Worm (Caenorhabditis elegans): ENCODE data around the gene F13B12.3.

Gene F13B12.3

DNA sequence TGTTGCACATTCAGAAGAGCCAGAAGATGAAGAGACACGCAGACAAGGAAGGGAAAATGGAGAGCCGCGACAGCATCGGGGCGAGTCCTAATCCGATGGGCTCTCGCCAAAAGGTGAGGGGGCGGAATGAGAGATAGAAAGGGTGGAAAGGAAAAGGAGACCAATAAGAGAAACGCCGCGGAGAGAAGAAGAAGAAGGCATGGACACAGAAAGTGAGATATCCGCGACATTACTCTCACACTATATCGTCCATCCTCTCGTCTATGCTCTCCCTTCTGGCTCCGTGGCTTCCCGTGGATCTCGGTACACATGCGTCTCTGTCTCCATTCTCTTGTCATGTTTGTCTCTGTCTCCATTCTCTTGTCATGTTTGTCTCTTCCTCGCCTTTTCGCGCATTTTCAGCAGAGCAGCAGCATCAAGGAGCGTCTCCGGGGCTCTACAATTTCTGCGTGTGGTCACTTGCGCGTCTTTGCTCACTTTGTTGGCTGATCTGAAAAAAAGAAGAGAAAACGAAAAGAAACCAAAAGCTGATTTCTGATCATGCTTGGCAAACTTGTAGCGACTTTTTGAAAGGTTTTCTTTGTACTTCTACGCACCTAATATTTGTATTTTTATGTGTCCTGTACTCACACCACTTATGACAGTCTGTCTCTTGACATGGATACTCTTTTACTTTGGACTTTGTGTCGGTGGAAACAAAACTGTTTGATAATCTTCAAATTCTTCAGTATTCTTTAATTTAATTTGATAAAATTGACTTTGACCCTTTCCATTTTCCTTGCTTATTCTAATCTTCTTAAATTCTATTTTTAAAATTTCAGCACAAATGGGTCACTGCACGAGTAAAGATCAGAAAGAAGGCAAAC, 35.5 kb upstream of the F13B12.3 start, which contains the start of gene gpa-7 (continued):
- TF ChIP-seq ceh-82 (tag; optimal IDR thresholded peaks at IDR 0.05), result no peak
- TF ChIP-seq elt-1 (tag; optimal IDR thresholded peaks at IDR 0.05), result no peak
- TF ChIP-seq pqm-1 (tag; optimal IDR thresholded peaks at IDR 0.05), result no peak
- no peak for TF ChIP-seq aly-2 (tag; optimal IDR thresholded peaks at IDR 0.05)
- peak; percentile 71 for TF ChIP-seq fkh-10 (GFP tag; optimal IDR thresholded peaks at IDR 0.05)
- no peak for TF ChIP-seq elt-3 (tag; optimal IDR thresholded peaks at IDR 0.05)
- TF ChIP-seq nhr-76 (tag; optimal IDR thresholded peaks at IDR 0.05), result no peak
- no peak for TF ChIP-seq ama-1 (optimal IDR thresholded peaks at IDR 0.05)
- no peak for TF ChIP-seq nhr-11 (tag; optimal IDR thresholded peaks at IDR 0.05)
- TF ChIP-seq mml-1 (tag; optimal IDR thresholded peaks at IDR 0.05), result no peak
- no peak for TF ChIP-seq egl-27 (tag; optimal IDR thresholded peaks at IDR 0.05)
- no peak for TF ChIP-seq fos-1 (tag; optimal IDR thresholded peaks at IDR 0.05)
- TF ChIP-seq nfya-1 (tag; optimal IDR thresholded peaks at IDR 0.05; ENCODE audit: insufficient read depth), result peak; percentile 87
- TF ChIP-seq ztf-11 (tag; optimal IDR thresholded peaks at IDR 0.05), result no peak
- no peak for TF ChIP-seq ceh-28 (tag; optimal IDR thresholded peaks at IDR 0.05)
- peak; percentile 47 for TF ChIP-seq unc-62 (GFP tag; optimal IDR thresholded peaks at IDR 0.05)
- TF ChIP-seq lin-15B (tag; optimal IDR thresholded peaks at IDR 0.05), result peak; percentile 27
- TF ChIP-seq ztf-4 (tag; optimal IDR thresholded peaks at IDR 0.05), result no peak
- TF ChIP-seq tbx-2 (tag; optimal IDR thresholded peaks at IDR 0.05), result peak; percentile 69
- no peak for TF ChIP-seq R02D3.7 (tag; optimal IDR thresholded peaks at IDR 0.05)

DNA sequence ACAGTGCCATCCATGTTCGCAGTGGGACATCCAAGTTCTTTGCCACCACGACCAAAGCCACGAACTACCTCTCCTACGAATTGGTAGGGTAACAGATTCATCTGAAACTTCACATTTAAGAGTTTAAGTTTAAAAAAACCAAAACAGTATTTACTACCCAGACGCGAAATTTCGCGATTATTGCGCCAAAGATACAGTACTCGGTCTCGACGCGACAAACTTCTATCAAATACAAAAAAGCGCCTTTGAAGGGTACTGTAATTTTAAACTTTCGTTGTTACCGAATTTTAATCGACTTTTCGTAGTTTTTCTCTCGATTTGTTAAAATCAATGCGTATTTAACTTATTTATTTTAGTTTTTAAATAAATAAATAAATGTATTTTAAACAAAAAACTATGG, 29.5 kb upstream of the F13B12.3 start, which contains the start of gene rfk-1:
TSS of gene rfk-1 (minus strand) at position 101 of the 400 bp plus-strand sequence.
- TF ChIP-seq unc-62 (GFP tag; optimal IDR thresholded peaks at IDR 0.05), result no peak
- TF ChIP-seq pqm-1 (tag; optimal IDR thresholded peaks at IDR 0.05), result no peak
- TF ChIP-seq lsy-12 (tag; optimal IDR thresholded peaks at IDR 0.05), result no peak
- no peak for TF ChIP-seq fos-1 (tag; optimal IDR thresholded peaks at IDR 0.05)
- no peak for TF ChIP-seq snpc-4 (tag; optimal IDR thresholded peaks at IDR 0.05)
- TF ChIP-seq nfya-1 (tag; optimal IDR thresholded peaks at IDR 0.05; ENCODE audit: insufficient read depth), result no peak
- no peak for TF ChIP-seq nhr-43 (tag; optimal IDR thresholded peaks at IDR 0.05; ENCODE audit: poor library complexity, severe bottlenecking)
- TF ChIP-seq ZK546.5 (tag; optimal IDR thresholded peaks at IDR 0.05), result no peak
- TF ChIP-seq elt-2 (tag; optimal IDR thresholded peaks at IDR 0.05), result no peak
- TF ChIP-seq ztf-11 (tag; optimal IDR thresholded peaks at IDR 0.05), result no peak
- TF ChIP-seq mml-1 (tag; optimal IDR thresholded peaks at IDR 0.05), result no peak

DNA sequence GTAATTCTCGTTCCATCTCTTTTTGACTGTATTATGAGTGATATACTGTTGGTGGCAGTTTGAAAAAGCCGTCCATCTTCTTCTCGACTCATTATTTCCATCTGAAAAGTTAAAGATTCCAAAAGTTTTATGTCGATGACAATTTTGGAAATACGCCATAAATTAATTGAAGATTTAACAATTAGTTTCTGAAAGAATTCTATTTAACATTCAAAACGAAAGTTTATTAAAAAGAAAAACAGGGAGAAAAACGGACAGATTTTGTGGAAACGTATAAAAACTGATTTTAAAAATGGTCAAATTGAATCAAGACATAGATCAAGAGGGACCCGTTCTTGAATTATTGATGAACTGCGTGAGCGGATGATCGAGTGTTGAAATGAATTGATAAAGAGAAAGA, 25.1 kb upstream of the F13B12.3 start, which contains the start of gene R10H10.7:
TSS of gene R10H10.7 (minus strand) at position 101 of the 400 bp plus-strand sequence.
- no peak for TF ChIP-seq nfya-1 (tag; optimal IDR thresholded peaks at IDR 0.05; ENCODE audit: insufficient read depth)
- no peak for TF ChIP-seq fkh-10 (GFP tag; optimal IDR thresholded peaks at IDR 0.05)
- no peak for TF ChIP-seq snpc-4 (tag; optimal IDR thresholded peaks at IDR 0.05)

DNA sequence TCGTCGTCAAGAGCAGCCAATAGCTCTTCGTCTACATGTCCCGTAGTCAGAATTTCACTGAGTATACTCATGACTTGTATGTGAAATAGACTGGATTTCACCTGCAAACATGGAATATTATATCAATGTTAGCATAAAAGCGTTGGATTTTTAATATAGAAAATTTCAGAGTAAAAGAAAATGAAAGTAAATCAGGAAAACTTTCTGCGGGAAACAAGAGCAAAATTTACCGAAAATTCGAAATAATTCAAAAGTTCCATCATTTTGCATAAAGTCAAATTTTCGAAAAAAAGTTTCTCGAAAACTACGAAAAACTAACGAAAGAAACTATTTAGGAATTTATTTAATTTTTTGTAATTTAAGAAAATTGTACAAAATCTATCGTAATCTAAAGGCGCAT, 21.1 kb upstream of the F13B12.3 start, which contains the start of gene F13B12.6:
TSS of gene F13B12.6 (minus strand) at position 101 of the 400 bp plus-strand sequence.
- TF ChIP-seq egl-5 (tag; optimal IDR thresholded peaks at IDR 0.05), result no peak
- no peak for TF ChIP-seq eor-1 (tag; optimal IDR thresholded peaks at IDR 0.05)
- no peak for TF ChIP-seq nhr-43 (tag; optimal IDR thresholded peaks at IDR 0.05; ENCODE audit: poor library complexity, severe bottlenecking)
- no peak for TF ChIP-seq ztf-11 (tag; optimal IDR thresholded peaks at IDR 0.05)
- no peak for TF ChIP-seq elt-3 (tag; optimal IDR thresholded peaks at IDR 0.05)
- TF ChIP-seq R02D3.7 (tag; optimal IDR thresholded peaks at IDR 0.05), result no peak
- no peak for TF ChIP-seq ZK546.5 (tag; optimal IDR thresholded peaks at IDR 0.05)
- TF ChIP-seq elt-1 (tag; optimal IDR thresholded peaks at IDR 0.05), result no peak
- no peak for TF ChIP-seq aly-2 (tag; optimal IDR thresholded peaks at IDR 0.05)
- TF ChIP-seq lsy-12 (tag; optimal IDR thresholded peaks at IDR 0.05), result no peak
- TF ChIP-seq ama-1 (optimal IDR thresholded peaks at IDR 0.05), result no peak
- TF ChIP-seq nfya-1 (tag; optimal IDR thresholded peaks at IDR 0.05; ENCODE audit: insufficient read depth), result no peak
- TF ChIP-seq nhr-11 (tag; optimal IDR thresholded peaks at IDR 0.05), result no peak
- no peak for TF ChIP-seq zag-1 (tag; optimal IDR thresholded peaks at IDR 0.05)
- TF ChIP-seq nhr-23 (tag; optimal IDR thresholded peaks at IDR 0.05), result no peak
- TF ChIP-seq lin-15B (tag; optimal IDR thresholded peaks at IDR 0.05), result no peak
- no peak for TF ChIP-seq mml-1 (tag; optimal IDR thresholded peaks at IDR 0.05)

DNA sequence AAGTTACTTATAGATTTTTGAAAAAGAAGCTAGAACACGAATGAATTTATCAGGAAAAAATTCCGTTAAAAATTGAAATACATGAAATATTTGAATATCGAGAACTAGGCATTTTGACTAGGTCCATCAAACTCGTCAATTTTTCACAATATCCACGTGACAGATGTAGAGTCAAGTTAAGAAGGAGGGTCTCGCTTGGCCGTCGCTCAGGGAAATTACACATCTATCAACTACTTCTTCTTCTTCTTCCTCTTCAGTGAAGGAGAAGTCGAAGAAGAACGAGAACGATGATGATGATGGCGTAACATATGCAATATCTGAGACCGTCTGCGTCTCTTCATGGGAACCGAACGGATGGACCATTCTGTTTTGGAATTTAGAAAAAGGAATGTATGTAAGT, 19.0 kb upstream of the F13B12.3 start:
- TF ChIP-seq lin-39 (tag; optimal IDR thresholded peaks at IDR 0.05) (peak; percentile 73), unc-62 (GFP tag; optimal IDR thresholded peaks at IDR 0.05) (peak; percentile 31), nhr-67 (tag; optimal IDR thresholded peaks at IDR 0.05) (no peak)

Measured in whole organism, L3 larva.